Fruit fly (Drosophila melanogaster) whole organism, prepupa: ENCODE measurements around the gene CG32091.

Source experiments
- CG10631 ChIP-seq: fragments of 200-800 bp; sonication (Bioruptor generic); optimal IDR thresholded peaks from 2 replicates; lab custom pipeline; 2016; ENCODE audit warnings: missing biosample characterization, missing genetic modification characterization
- CG11294 ChIP-seq: fragments of 200-800 bp; sonication (Bioruptor generic); IDR thresholded peaks from 2 replicates; pipeline ENCODE4 v1.3.6; 2022; ENCODE audit warnings: missing biosample characterization, missing genetic modification characterization
- CG11902 ChIP-seq: fragments of 200-800 bp; sonication (Bioruptor generic); optimal IDR thresholded peaks from 3 replicates; lab custom pipeline; 2016; ENCODE audit warnings: missing biosample characterization, missing genetic modification characterization
- CG15336 ChIP-seq: fragments of 200-800 bp; sonication (Bioruptor generic); IDR thresholded peaks from 2 replicates; pipeline ENCODE4 v1.3.6; 2022; ENCODE audit warnings: missing biosample characterization, missing genetic modification characterization
- CG1621 ChIP-seq: fragments of 200-800 bp; sonication (Bioruptor generic); optimal IDR thresholded peaks from 3 replicates; lab custom pipeline; 2018; ENCODE audit warnings: missing biosample characterization, mild to moderate bottlenecking, missing genetic modification characterization
- CG3032 ChIP-seq: fragments of 200-800 bp; optimal IDR thresholded peaks from 2 replicates; lab custom pipeline; 2019; ENCODE audit warnings: missing biosample characterization, mild to moderate bottlenecking, missing genetic modification characterization, moderate library complexity
- CG32006 ChIP-seq: fragments of 200-800 bp; sonication (Bioruptor generic); optimal IDR thresholded peaks from 3 replicates; lab custom pipeline; 2017; ENCODE audit warnings: missing biosample characterization, mild to moderate bottlenecking, missing genetic modification characterization
- CG34406 ChIP-seq: fragments of 200-800 bp; sonication (Bioruptor generic); optimal IDR thresholded peaks from 3 replicates; lab custom pipeline; 2016; ENCODE audit warnings: missing biosample characterization, missing genetic modification characterization
- CG3919 ChIP-seq: fragments of 200-800 bp; sonication (Bioruptor generic); optimal IDR thresholded peaks from 3 replicates; lab custom pipeline; 2016; ENCODE audit warnings: missing biosample characterization, missing genetic modification characterization
- CG4318 ChIP-seq: fragments of 200-800 bp; sonication (Bioruptor generic); optimal IDR thresholded peaks from 3 replicates; lab custom pipeline; 2017; ENCODE audit warnings: missing biosample characterization, mild to moderate bottlenecking, missing genetic modification characterization
- CG6163 ChIP-seq: fragments of 200-800 bp; sonication (Bioruptor generic); IDR thresholded peaks from 3 replicates; pipeline ENCODE4 v1.3.6; 2022; ENCODE audit warnings: missing biosample characterization, missing genetic modification characterization
- CG6276 ChIP-seq: fragments of 200-800 bp; sonication (Bioruptor generic); optimal IDR thresholded peaks from 2 replicates; lab custom pipeline; 2017; ENCODE audit warnings: missing biosample characterization, mild to moderate bottlenecking, missing genetic modification characterization
- CG6792 ChIP-seq: fragments of 200-800 bp; sonication (Bioruptor generic); optimal IDR thresholded peaks from 3 replicates; lab custom pipeline; 2016; ENCODE audit warnings: missing biosample characterization, missing genetic modification characterization
- CG6808 ChIP-seq: fragments of 200-800 bp; sonication (Bioruptor generic); optimal IDR thresholded peaks from 3 replicates; lab custom pipeline; 2017; ENCODE audit warnings: missing biosample characterization, missing genetic modification characterization, mild to moderate bottlenecking, moderate library complexity, missing genetic modification reagents
- CG6854 ChIP-seq: fragments of 200-800 bp; sonication (Bioruptor generic); optimal IDR thresholded peaks from 2 replicates; lab custom pipeline; 2017; ENCODE audit warnings: missing biosample characterization, mild to moderate bottlenecking, missing genetic modification characterization
- CG7368 ChIP-seq: fragments of 200-800 bp; sonication (Bioruptor generic); optimal IDR thresholded peaks from 3 replicates; lab custom pipeline; 2016; ENCODE audit warnings: missing biosample characterization, missing genetic modification characterization
- CG8119 ChIP-seq: fragments of 200-800 bp; sonication (Bioruptor generic); IDR thresholded peaks from 3 replicates; pipeline ENCODE4 v1.3.6; 2022; ENCODE audit warnings: missing biosample characterization, missing genetic modification characterization
- CG8319 ChIP-seq: fragments of 200-800 bp; sonication (Bioruptor generic); optimal IDR thresholded peaks from 3 replicates; lab custom pipeline; 2016; ENCODE audit warnings: missing biosample characterization, missing genetic modification characterization
- CG8632 ChIP-seq: fragments of 200-800 bp; sonication (Bioruptor generic); optimal IDR thresholded peaks from 3 replicates; lab custom pipeline; 2016; ENCODE audit warnings: missing biosample characterization, missing genetic modification characterization
- Eip75B ChIP-seq: fragments of 200-800 bp; sonication (Bioruptor generic); optimal IDR thresholded peaks from 3 replicates; lab custom pipeline; 2016; ENCODE audit warnings: missing biosample characterization, missing genetic modification characterization
- Eip78C ChIP-seq: fragments of 200-800 bp; sonication (Bioruptor generic); peaks from one replicate; lab custom pipeline; 2016; ENCODE audit warnings: missing biosample characterization, missing genetic modification characterization
- Ets21C ChIP-seq: fragments of 200-800 bp; sonication (Bioruptor generic); optimal IDR thresholded peaks from 3 replicates; lab custom pipeline; 2016; ENCODE audit warnings: missing biosample characterization, missing genetic modification characterization
- Ets96B ChIP-seq: fragments of 200-800 bp; optimal IDR thresholded peaks from 2 replicates; lab custom pipeline; 2019; ENCODE audit warnings: missing biosample characterization, mild to moderate bottlenecking, missing genetic modification characterization, moderate library complexity
- Gug ChIP-seq: fragments of 200-800 bp; sonication (Bioruptor generic); IDR thresholded peaks from 2 replicates; pipeline ENCODE4 v1.3.6; 2022; ENCODE audit warnings: missing biosample characterization, missing genetic modification characterization
- Hr38 ChIP-seq: sonication (Bioruptor generic); optimal IDR thresholded peaks from 2 replicates; lab custom pipeline; 2016; ENCODE audit warnings: missing biosample characterization, missing genetic modification characterization
- Hr4 ChIP-seq: fragments of 200-800 bp; sonication (Bioruptor generic); optimal IDR thresholded peaks from 3 replicates; lab custom pipeline; 2016; ENCODE audit warnings: missing biosample characterization, missing genetic modification characterization
- Lpt ChIP-seq: fragments of 200-800 bp; sonication (Bioruptor generic); optimal IDR thresholded peaks from 3 replicates; lab custom pipeline; 2016; ENCODE audit warnings: missing biosample characterization, missing genetic modification characterization
- Met ChIP-seq: fragments of 200-800 bp; sonication (Bioruptor generic); optimal IDR thresholded peaks from 3 replicates; lab custom pipeline; 2016; ENCODE audit warnings: missing biosample characterization, missing genetic modification characterization
- OdsH ChIP-seq: fragments of 200-800 bp; sonication (Bioruptor generic); optimal IDR thresholded peaks from 3 replicates; lab custom pipeline; 2016; ENCODE audit warnings: missing biosample characterization, missing genetic modification characterization
- Sox15 ChIP-seq: fragments of 200-800 bp; sonication (Bioruptor generic); optimal IDR thresholded peaks from 3 replicates; lab custom pipeline; 2016; ENCODE audit warnings: missing biosample characterization, missing genetic modification characterization
- achi ChIP-seq: fragments of 200-800 bp; sonication (Bioruptor generic); optimal IDR thresholded peaks from 3 replicates; lab custom pipeline; 2016; ENCODE audit warnings: missing biosample characterization, missing genetic modification characterization
- acj6 ChIP-seq: fragments of 200-800 bp; sonication (Bioruptor generic); optimal IDR thresholded peaks from 3 replicates; lab custom pipeline; 2016; ENCODE audit warnings: missing biosample characterization, missing genetic modification characterization
- cyc ChIP-seq: fragments of 200-800 bp; sonication (Bioruptor generic); optimal IDR thresholded peaks from 3 replicates; lab custom pipeline; 2016; ENCODE audit warnings: missing biosample characterization, missing genetic modification characterization
- dac ChIP-seq: fragments of 200-800 bp; sonication (Bioruptor generic); optimal IDR thresholded peaks from 2 replicates; lab custom pipeline; 2017; ENCODE audit warnings: missing biosample characterization, mild to moderate bottlenecking, missing genetic modification characterization
- dsx ChIP-seq: fragments of 200-800 bp; optimal IDR thresholded peaks from 3 replicates; lab custom pipeline; 2019; ENCODE audit warnings: missing biosample characterization, mild to moderate bottlenecking, missing genetic modification characterization, moderate library complexity; ENCODE audit not compliant: poor library complexity, severe bottlenecking
- eg ChIP-seq: fragments of 200-800 bp; sonication (Bioruptor generic); IDR thresholded peaks from 3 replicates; pipeline ENCODE4 v1.3.6; 2022; ENCODE audit warnings: missing biosample characterization, missing genetic modification characterization
- esn ChIP-seq: fragments of 200-800 bp; sonication (Bioruptor generic); optimal IDR thresholded peaks from 2 replicates; lab custom pipeline; 2016; ENCODE audit warnings: missing biosample characterization, mild to moderate bottlenecking, missing genetic modification characterization, moderate library complexity
- fd59A ChIP-seq: fragments of 200-800 bp; sonication (Bioruptor generic); optimal IDR thresholded peaks from 2 replicates; lab custom pipeline; 2017; ENCODE audit warnings: missing biosample characterization, mild to moderate bottlenecking, missing genetic modification characterization, missing genetic modification reagents
- fd85E ChIP-seq: fragments of 200-800 bp; sonication (Bioruptor generic); optimal IDR thresholded peaks from 3 replicates; lab custom pipeline; 2016; ENCODE audit warnings: missing biosample characterization, missing genetic modification characterization
- net ChIP-seq: fragments of 200-800 bp; sonication (Bioruptor generic); optimal IDR thresholded peaks from 3 replicates; lab custom pipeline; 2016; ENCODE audit warnings: missing biosample characterization, missing genetic modification characterization
- pdm3 ChIP-seq: fragments of 200-800 bp; sonication (Bioruptor generic); optimal IDR thresholded peaks from 3 replicates; lab custom pipeline; 2016; ENCODE audit warnings: missing biosample characterization, missing genetic modification characterization
- salr ChIP-seq, 2 experiments: fragments of 200-800 bp; sonication (Bioruptor generic); optimal IDR thresholded peaks; 3 replicates each; lab custom pipeline; 2016 to 2018; ENCODE audit warnings: missing biosample characterization in 2 of 2, missing genetic modification characterization in 2 of 2, mild to moderate bottlenecking in 1 of 2
- spab ChIP-seq: fragments of 200-800 bp; sonication (Bioruptor generic); optimal IDR thresholded peaks from 2 replicates; lab custom pipeline; 2017; ENCODE audit warnings: missing biosample characterization, mild to moderate bottlenecking, missing genetic modification characterization, missing genetic modification reagents
- ss ChIP-seq, 2 experiments: fragments of 200-800 bp; sonication (Bioruptor generic); optimal IDR thresholded peaks; 2 replicates in 1 of 2; 3 replicates in 1 of 2; lab custom pipeline; 2017 to 2018; ENCODE audit warnings: mild to moderate bottlenecking in 2 of 2, missing biosample characterization in 2 of 2, missing genetic modification characterization in 2 of 2, moderate library complexity in 1 of 2
- topi ChIP-seq: fragments of 200-800 bp; sonication (Bioruptor generic); optimal IDR thresholded peaks from 3 replicates; lab custom pipeline; 2016; ENCODE audit warnings: missing biosample characterization, missing genetic modification characterization
- vri ChIP-seq: fragments of 200-800 bp; sonication (Bioruptor generic); optimal IDR thresholded peaks from 3 replicates; lab custom pipeline; 2016; ENCODE audit warnings: missing biosample characterization, mild to moderate bottlenecking, missing genetic modification characterization

The CG32091 gene

dm6 chr3L:11593778-11594177, 37.4 kb upstream of the CG32091 start (continued):
- TF ChIP-seq CG1621 (tag; lab: Kevin White, UChicago) (no peak), topi (no peak), CG4318 (GFP tag; lab: Kevin White, UChicago) (peak; percentile 2), CG6792 (GFP tag; lab: Kevin White, UChicago) (no peak), vri (no peak), CG11902 (GFP tag; lab: Kevin White, UChicago) (no peak), Lpt (GFP tag; lab: Kevin White, UChicago) (peak; percentile 11), pdm3 (GFP tag; lab: Kevin White, UChicago) (peak; percentile 26), Eip75B (no peak), CG10631 (peak; percentile 10), esn (GFP tag; lab: Kevin White, UChicago) (peak; percentile 17), Ets21C (GFP tag; lab: Kevin White, UChicago) (no peak)

DNA sequence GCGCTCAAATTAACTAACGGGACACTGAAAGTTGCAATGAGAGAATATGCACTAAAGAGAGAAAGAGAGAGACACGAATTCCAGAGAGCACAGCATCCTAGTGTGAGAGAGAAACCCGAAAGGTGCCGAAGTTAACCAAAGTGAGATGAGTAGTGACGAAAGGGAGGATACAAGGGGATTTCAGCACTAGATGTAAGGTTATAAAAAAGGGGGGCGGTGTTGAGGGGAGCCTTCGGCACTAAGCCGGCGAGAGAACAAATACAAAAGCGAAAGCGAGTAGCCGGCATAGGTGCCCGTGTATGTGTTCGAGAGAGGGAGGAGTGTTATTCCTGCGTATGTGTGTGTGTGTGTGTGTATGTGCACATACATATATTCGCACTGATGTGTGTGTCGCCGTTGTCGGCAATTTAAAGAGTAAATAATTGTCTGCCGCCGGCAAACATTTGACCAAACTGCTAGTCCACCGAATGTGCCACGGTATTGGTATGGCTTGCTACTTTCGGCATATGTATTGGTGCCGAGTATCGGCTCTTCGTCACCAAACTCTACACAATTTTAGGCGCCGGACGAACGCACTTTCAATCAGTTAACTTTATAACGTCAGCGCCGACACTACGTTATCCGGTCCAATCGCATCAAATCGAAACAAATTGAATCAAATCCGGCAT, 34.5 kb upstream of the CG32091 start, which contains the start of gene CG7368:
Gene CG7368, plus strand, starts transcription at position 618 of the 668 bp plus-strand sequence.
- TF ChIP-seq esn (GFP tag; lab: Kevin White, UChicago) (no peak), Eip78C (GFP tag; lab: Kevin White, UChicago) (peak; percentile 34), CG7368 (peak; percentile 44)

DNA sequence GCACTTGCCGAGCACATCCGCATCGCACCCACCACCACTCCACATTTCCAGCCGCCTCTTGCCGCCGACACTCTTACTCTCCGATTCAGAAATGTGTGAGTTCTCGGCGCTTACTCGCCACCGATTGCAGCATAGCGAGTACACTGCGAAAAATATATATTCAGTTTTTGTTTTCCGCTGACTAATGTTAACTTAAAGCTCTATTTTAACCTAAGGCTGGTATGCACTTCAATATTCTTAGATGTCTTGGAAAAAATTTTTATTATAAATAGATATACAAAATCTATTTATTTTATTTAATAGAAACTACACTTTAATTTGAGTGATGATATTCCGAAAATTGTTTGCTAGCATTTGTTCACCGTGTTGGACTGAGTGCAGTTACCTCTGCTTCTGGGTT, 31.9 kb upstream of the CG32091 start:
- TF ChIP-seq CG11294 (GFP tag; lab: Robert Waterston, UW) (0 out of 2 replicates have a peak, but pooled peaks have one; percentile 7), salr (GFP tag; optimal IDR thresholded peaks at IDR 0.05; lab: Kevin White, UChicago) (no peak), Eip75B (no peak), dsx (GFP tag; lab: Kevin White, UChicago) (peak; percentile 41), CG15336 (peak; percentile 42), ss (GFP tag; optimal IDR thresholded peaks at IDR 0.05; lab: Kevin White, UChicago) (peak in 1 of 2 experiments; percentile 42), CG7368 (peak; percentile 63), fd59A (no peak), CG8119 (GFP tag; lab: Robert Waterston, UW) (peak; percentile 61), CG4318 (GFP tag; lab: Kevin White, UChicago) (peak; percentile 1), CG34406 (GFP tag; lab: Kevin White, UChicago) (peak; percentile 45), esn (GFP tag; lab: Kevin White, UChicago) (peak; percentile 6), CG32006 (GFP tag; lab: Kevin White, UChicago) (peak; percentile 54), CG6792 (GFP tag; lab: Kevin White, UChicago) (peak; percentile 12), CG8319 (GFP tag; lab: Kevin White, UChicago) (no peak), CG3032 (peak; percentile 59), dac (GFP tag; lab: Kevin White, UChicago) (no peak), OdsH (GFP tag; lab: Kevin White, UChicago) (peak; percentile 33), Gug (no peak), acj6 (peak; percentile 40), fd85E (GFP tag; lab: Kevin White, UChicago) (no peak), CG8632 (peak; percentile 11), Sox15 (GFP tag; lab: Kevin White, UChicago) (no peak), Hr38 (GFP tag; lab: Kevin White, UChicago) (no peak), CG6854 (GFP tag; lab: Kevin White, UChicago) (no peak), Lpt (GFP tag; lab: Kevin White, UChicago) (no peak), CG3919 (GFP tag; lab: Kevin White, UChicago) (no peak), Met (no peak), Ets96B (tag; lab: Kevin White, UChicago) (peak; percentile 54), CG10631 (peak; percentile 37), cyc (GFP tag; lab: Kevin White, UChicago) (no peak), Hr4 (GFP tag; lab: Kevin White, UChicago) (peak; percentile 5), eg (GFP tag; lab: Robert Waterston, UW) (0 out of 3 replicates have a peak, but pooled peaks have one; percentile 19), net (GFP tag; lab: Kevin White, UChicago) (peak; percentile 7), achi (GFP tag; lab: Kevin White, UChicago) (peak; percentile 44), CG11902 (GFP tag; lab: Kevin White, UChicago) (no peak), CG6276 (no peak), spab (GFP tag; lab: Kevin White, UChicago) (peak; percentile 11), CG6808 (GFP tag; lab: Kevin White, UChicago) (peak; percentile 32), CG6163 (GFP tag; lab: Robert Waterston, UW) (0 out of 3 replicates have a peak, but pooled peaks have one; percentile 23)
- TF ChIP-seq, all 60 proteins: peak for 24
